Worm (Caenorhabditis elegans) whole organism, L4 larva: Measurements from ENCODE around the gene F55C5.17.

Source experiments
- F26F4.8 ChIP-seq: fragments of 200-800 bp; sonication (Bioruptor generic); conservative IDR thresholded peaks from 2 replicates; pipeline ENCODE4 v1.3.6; 2022; ENCODE audit warnings: missing genetic modification characterization, missing compliant biosample characterization
- F37D6.2 ChIP-seq: sonication (generic microtip); optimal IDR thresholded peaks from 2 replicates; lab custom pipeline; 2016; ENCODE audit warnings: mild to moderate bottlenecking, missing genetic modification characterization, missing compliant biosample characterization
- F44E2.7 ChIP-seq: fragments of 200-800 bp; sonication (Bioruptor generic); IDR thresholded peaks from 2 replicates; pipeline ENCODE4 v2.1.2; 2022; ENCODE audit warnings: missing genetic modification characterization, missing compliant biosample characterization
- R02D3.7 ChIP-seq: fragments of 150-350 bp; sonication (generic microtip); optimal IDR thresholded peaks from 3 replicates; lab custom pipeline; 2014; ENCODE audit warnings: missing biosample characterization, missing genetic modification characterization
- Y105C5A.15 ChIP-seq: fragments of 200-800 bp; sonication (Bioruptor generic); IDR thresholded peaks from 2 replicates; pipeline ENCODE4 v1.3.6; 2022; ENCODE audit warnings: missing genetic modification characterization, missing compliant biosample characterization
- Y48G9A.11 ChIP-seq: fragments of 200-800 bp; sonication (Bioruptor generic); IDR thresholded peaks from 2 replicates; pipeline ENCODE4 v1.3.6; 2022; ENCODE audit warnings: missing genetic modification reagents, missing genetic modification characterization, missing compliant biosample characterization
- ZK546.5 ChIP-seq, 2 experiments: sonication (generic microtip); optimal IDR thresholded peaks; 2 replicates each; lab custom pipeline; 2017; ENCODE audit warnings: missing biosample characterization in 2 of 2, missing genetic modification characterization in 2 of 2
- aha-1 ChIP-seq: fragments of 150-350 bp; peaks from one replicate; lab custom pipeline; 2014; ENCODE audit warnings: missing biosample characterization, missing genetic modification characterization
- ama-1 ChIP-seq: fragments of 150-350 bp; optimal IDR thresholded peaks from 2 replicates; lab custom pipeline; 2014; ENCODE audit warnings: inconsistent platforms, mixed read lengths
- arid-1 ChIP-seq: fragments of 200-800 bp; sonication (Bioruptor generic); conservative IDR thresholded peaks from 2 replicates; pipeline ENCODE4 v1.3.6; 2022; ENCODE audit warnings: missing genetic modification reagents, missing genetic modification characterization, missing compliant biosample characterization
- attf-4 ChIP-seq: sonication (generic microtip); optimal IDR thresholded peaks from 3 replicates; lab custom pipeline; 2017; ENCODE audit warnings: missing biosample characterization, missing genetic modification characterization
- ceh-62 ChIP-seq: sonication (generic microtip); optimal IDR thresholded peaks from 2 replicates; lab custom pipeline; 2017; ENCODE audit warnings: missing biosample characterization, missing genetic modification characterization
- ctbp-1 ChIP-seq: fragments of 200-800 bp; sonication (Bioruptor generic); IDR thresholded peaks from 2 replicates; pipeline ENCODE4 v1.3.6; 2022; ENCODE audit warnings: missing genetic modification reagents, missing genetic modification characterization, missing compliant biosample characterization
- daf-12 ChIP-seq: fragments of 150-350 bp; optimal IDR thresholded peaks from 2 replicates; lab custom pipeline; 2014; ENCODE audit warnings: missing biosample characterization, missing genetic modification reagents, missing genetic modification characterization
- daf-16 ChIP-seq, 3 experiments: sonication (generic microtip); optimal IDR thresholded peaks; 2 replicates each; lab custom pipeline; 2016 to 2017; ENCODE audit warnings: missing genetic modification characterization in 3 of 3, missing genetic modification reagents in 3 of 3, mild to moderate bottlenecking in 2 of 3, missing compliant biosample characterization in 2 of 3, missing biosample characterization in 1 of 3, moderate library complexity in 1 of 3
- daf-19 ChIP-seq: fragments of 200-800 bp; sonication (Bioruptor generic); conservative IDR thresholded peaks from 2 replicates; pipeline ENCODE4 v1.3.6; 2022; ENCODE audit warnings: missing genetic modification characterization, missing compliant biosample characterization
- daf-8 ChIP-seq: fragments of 200-800 bp; sonication (Bioruptor generic); IDR thresholded peaks from 2 replicates; pipeline ENCODE4 v1.3.6; 2022; ENCODE audit warnings: missing genetic modification characterization, missing compliant biosample characterization
- dpl-1 ChIP-seq: fragments of 150-350 bp; optimal IDR thresholded peaks from 2 replicates; lab custom pipeline; 2014; ENCODE audit warnings: missing biosample characterization, missing genetic modification reagents, missing genetic modification characterization
- duxl-1 ChIP-seq: sonication (generic microtip); optimal IDR thresholded peaks from 2 replicates; lab custom pipeline; 2016; ENCODE audit warnings: mild to moderate bottlenecking, missing genetic modification characterization, moderate library complexity, missing compliant biosample characterization; ENCODE audit not compliant: poor library complexity
- fos-1 ChIP-seq: fragments of 150-350 bp; optimal IDR thresholded peaks from 2 replicates; lab custom pipeline; 2014; ENCODE audit warnings: missing biosample characterization, missing genetic modification characterization
- gei-8 ChIP-seq: fragments of 200-800 bp; sonication (Bioruptor generic); optimal IDR thresholded peaks from 2 replicates; lab custom pipeline; 2018; ENCODE audit warnings: mild to moderate bottlenecking, missing genetic modification characterization, missing compliant biosample characterization
- hmg-1.1 ChIP-seq: fragments of 200-800 bp; sonication (Bioruptor generic); IDR thresholded peaks from 2 replicates; pipeline ENCODE4 v1.3.6; 2022; ENCODE audit warnings: missing genetic modification reagents, missing genetic modification characterization, missing compliant biosample characterization
- jun-1 ChIP-seq: fragments of 150-350 bp; optimal IDR thresholded peaks from 2 replicates; lab custom pipeline; 2014; ENCODE audit warnings: missing biosample characterization, missing genetic modification reagents, missing genetic modification characterization
- lin-1 ChIP-seq: fragments of 200-800 bp; sonication (Bioruptor generic); IDR thresholded peaks from 2 replicates; pipeline ENCODE4 v1.3.6; 2022; ENCODE audit warnings: missing genetic modification reagents, missing genetic modification characterization, missing compliant biosample characterization
- lin-13 ChIP-seq: fragments of 150-350 bp; optimal IDR thresholded peaks from 2 replicates; lab custom pipeline; 2014; ENCODE audit warnings: missing biosample characterization, missing genetic modification reagents, missing genetic modification characterization
- lin-38 ChIP-seq: fragments of 200-800 bp; sonication (Bioruptor generic); IDR thresholded peaks from 2 replicates; pipeline ENCODE4 v1.3.6; 2022; ENCODE audit warnings: missing genetic modification reagents, missing genetic modification characterization, missing compliant biosample characterization
- lir-3 ChIP-seq: sonication (generic microtip); optimal IDR thresholded peaks from 2 replicates; lab custom pipeline; 2016; ENCODE audit warnings: mild to moderate bottlenecking, missing genetic modification characterization, missing compliant biosample characterization
- lsy-2 ChIP-seq, 2 experiments: fragments of 150-350 bp in 1 of 2; sonication (generic microtip) in 1 of 2; optimal IDR thresholded peaks; 2 replicates each; lab custom pipeline; 2014 to 2017; ENCODE audit warnings: missing biosample characterization in 2 of 2, missing genetic modification characterization in 2 of 2
- madf-5 ChIP-seq, 2 experiments: fragments of 200-800 bp; sonication (Bioruptor generic); IDR thresholded peaks; 2 replicates each; pipeline ENCODE4 v1.3.6; 2022; ENCODE audit warnings: missing compliant biosample characterization in 2 of 2, missing genetic modification characterization in 2 of 2
- madf-9 ChIP-seq: fragments of 200-800 bp; sonication (Bioruptor generic); conservative IDR thresholded peaks from 2 replicates; pipeline ENCODE4 v1.3.6; 2022; ENCODE audit warnings: missing genetic modification reagents, missing genetic modification characterization, missing compliant biosample characterization
- mdl-1 ChIP-seq, 2 experiments: fragments of 150-350 bp in 1 of 2; sonication (generic microtip) in 1 of 2; optimal IDR thresholded peaks; 2 replicates each; lab custom pipeline; 2014 to 2017; ENCODE audit warnings: missing biosample characterization in 2 of 2, missing genetic modification characterization in 2 of 2
- mxl-2 ChIP-seq: fragments of 200-800 bp; sonication (Bioruptor generic); conservative IDR thresholded peaks from 2 replicates; pipeline ENCODE4 v1.3.6; 2022; ENCODE audit warnings: missing genetic modification reagents, missing genetic modification characterization, missing compliant biosample characterization
- nhr-237 ChIP-seq: sonication (generic microtip); optimal IDR thresholded peaks from 2 replicates; lab custom pipeline; 2017; ENCODE audit warnings: missing biosample characterization, missing genetic modification characterization
- nhr-25 ChIP-seq: sonication (generic microtip); optimal IDR thresholded peaks from 2 replicates; lab custom pipeline; 2017; ENCODE audit warnings: missing genetic modification characterization, mild to moderate bottlenecking, missing compliant biosample characterization, antibody characterized with exemption, moderate library complexity, borderline replicate concordance; ENCODE audit not compliant: insufficient read depth
- nhr-48 ChIP-seq: sonication (generic microtip); optimal IDR thresholded peaks from 2 replicates; lab custom pipeline; 2016; ENCODE audit warnings: mild to moderate bottlenecking, missing genetic modification characterization, missing compliant biosample characterization
- nhr-77 ChIP-seq: fragments of 150-350 bp; optimal IDR thresholded peaks from 2 replicates; lab custom pipeline; 2014; ENCODE audit warnings: missing biosample characterization, missing genetic modification characterization
- php-3 ChIP-seq: fragments of 200-800 bp; sonication (Bioruptor generic); IDR thresholded peaks from 2 replicates; pipeline ENCODE4 v1.3.6; 2022; ENCODE audit warnings: missing genetic modification reagents, missing genetic modification characterization, missing compliant biosample characterization
- rbr-2 ChIP-seq: sonication (generic microtip); optimal IDR thresholded peaks from 2 replicates; lab custom pipeline; 2016; ENCODE audit warnings: missing genotype, missing genetic modification characterization, missing compliant biosample characterization
- saeg-2 ChIP-seq: fragments of 200-800 bp; sonication (Bioruptor generic); IDR thresholded peaks from 2 replicates; pipeline ENCODE4 v1.3.6; 2022; ENCODE audit warnings: missing genetic modification reagents, missing genetic modification characterization, missing compliant biosample characterization
- sdz-12 ChIP-seq: fragments of 200-800 bp; sonication (Bioruptor generic); optimal IDR thresholded peaks from 2 replicates; lab custom pipeline; 2018; ENCODE audit warnings: mild to moderate bottlenecking, missing genetic modification characterization, missing compliant biosample characterization
- set-16 ChIP-seq: fragments of 200-800 bp; sonication (Bioruptor generic); IDR thresholded peaks from 2 replicates; pipeline ENCODE4 v1.3.6; 2022; ENCODE audit warnings: missing genetic modification reagents, missing genetic modification characterization, missing compliant biosample characterization
- skn-1 ChIP-seq: fragments of 150-350 bp; optimal IDR thresholded peaks from 2 replicates; lab custom pipeline; 2014; ENCODE audit warnings: missing biosample characterization, missing genetic modification characterization
- spr-1 ChIP-seq: sonication (generic microtip); optimal IDR thresholded peaks from 2 replicates; lab custom pipeline; 2016; ENCODE audit warnings: mild to moderate bottlenecking, missing genetic modification characterization, missing compliant biosample characterization
- spr-3 ChIP-seq: fragments of 200-800 bp; sonication (Bioruptor generic); optimal IDR thresholded peaks from 2 replicates; lab custom pipeline; 2018; ENCODE audit warnings: mild to moderate bottlenecking, missing genetic modification characterization, missing compliant biosample characterization
- tag-97 ChIP-seq: fragments of 200-800 bp; sonication (Bioruptor generic); IDR thresholded peaks from 2 replicates; pipeline ENCODE4 v1.3.6; 2022; ENCODE audit warnings: missing genetic modification characterization, missing compliant biosample characterization
- unc-130 ChIP-seq: sonication (generic microtip); optimal IDR thresholded peaks from 2 replicates; lab custom pipeline; 2016; ENCODE audit warnings: missing genetic modification reagents, missing genetic modification characterization, missing compliant biosample characterization
- unc-62 ChIP-seq, 3 experiments: fragments of 150-350 bp in 1 of 3; sonication (generic microtip); optimal IDR thresholded peaks in 2 of 3; peaks in 1 of 3; 1 replicate in 1 of 3; 2 replicates in 2 of 3; lab custom pipeline; 2014 to 2017; ENCODE audit warnings: missing biosample characterization in 3 of 3, missing genetic modification characterization in 3 of 3, missing genetic modification reagents in 3 of 3, missing genotype in 1 of 3
- vab-7 ChIP-seq: fragments of 200-800 bp; sonication (Bioruptor generic); IDR thresholded peaks from 2 replicates; pipeline ENCODE4 v1.3.6; 2022; ENCODE audit warnings: missing genetic modification reagents, missing genetic modification characterization, missing compliant biosample characterization
- zag-1 ChIP-seq: fragments of 150-350 bp; optimal IDR thresholded peaks from 2 replicates; lab custom pipeline; 2014; ENCODE audit warnings: missing biosample characterization, missing genetic modification characterization
- ztf-7 ChIP-seq: fragments of 150-350 bp; optimal IDR thresholded peaks from 2 replicates; lab custom pipeline; 2014; ENCODE audit warnings: missing biosample characterization, missing genetic modification characterization

Gene F55C5.17

ce11 chrV:12291587-12291986 is 10.8 kb upstream of the F55C5.17 start, which contains the start of the genes srpa-68 and srh-16 (continued):
- peak; percentile 77 for TF ChIP-seq nhr-48 (tag; lab: Kevin White, UChicago)
- TF ChIP-seq daf-12 (tag; lab: Kevin White, UChicago): no peak
- no peak for TF ChIP-seq F26F4.8 (GFP tag; lab: Robert Waterston, UW)
- TF ChIP-seq nhr-25 (tag; lab: Kevin White, UChicago): no peak
- TF ChIP-seq rbr-2 (tag; lab: Kevin White, UChicago): peak; percentile 89
- peak; percentile 86 for TF ChIP-seq Y48G9A.11
- no peak for TF ChIP-seq ceh-62 (tag; lab: Kevin White, UChicago)
- no peak for TF ChIP-seq ZK546.5 (tag; optimal IDR thresholded peaks at IDR 0.05; lab: Kevin White, UChicago)
- no peak for TF ChIP-seq F44E2.7 (GFP tag; lab: Robert Waterston, UW)
- no peak for TF ChIP-seq mxl-2 (GFP tag; lab: Robert Waterston, UW)
- no peak for TF ChIP-seq set-16
- no peak for TF ChIP-seq Y105C5A.15 (GFP tag; lab: Robert Waterston, UW)
- peak; percentile 99 for TF ChIP-seq dpl-1
- TF ChIP-seq daf-19 (GFP tag; lab: Robert Waterston, UW): 0 out of 2 replicates have a peak, but pooled peaks have one; percentile 17
- no peak for TF ChIP-seq ama-1 (lab: Kevin White, UChicago)
- TF ChIP-seq madf-9: no peak
- TF ChIP-seq nhr-77 (tag; lab: Kevin White, UChicago): peak; percentile 37
- no peak for TF ChIP-seq daf-8 (GFP tag; lab: Robert Waterston, UW)
- no peak for TF ChIP-seq sdz-12
- TF ChIP-seq duxl-1 (tag; lab: Kevin White, UChicago): peak; percentile 87
- no peak for TF ChIP-seq madf-5 (GFP tag; IDR thresholded peaks at IDR 0.05; lab: Robert Waterston, UW)
- TF ChIP-seq nhr-237 (tag; lab: Kevin White, UChicago): no peak
- TF ChIP-seq ztf-7: peak; percentile 74
- no peak for TF ChIP-seq attf-4 (tag; lab: Kevin White, UChicago)
- no peak for TF ChIP-seq php-3 (GFP tag; lab: Robert Waterston, UW)
- TF ChIP-seq lsy-2 (tag; optimal IDR thresholded peaks at IDR 0.05; lab: Kevin White, UChicago): peak; percentile 22 to 94
- TF ChIP-seq spr-3 (GFP tag; lab: Kevin White, UChicago): peak; percentile 17
- TF ChIP-seq R02D3.7: no peak
- TF ChIP-seq jun-1 (tag; lab: Kevin White, UChicago): peak; percentile 57
- TF ChIP-seq mdl-1 (tag; optimal IDR thresholded peaks at IDR 0.05; lab: Kevin White, UChicago): peak in 1 of 2 experiments; percentile 8
- peak; percentile 33 to 50 for TF ChIP-seq daf-16 (GFP tag; optimal IDR thresholded peaks at IDR 0.05; lab: Kevin White, UChicago)
- TF ChIP-seq daf-16 (tag; optimal IDR thresholded peaks at IDR 0.05; lab: Kevin White, UChicago): peak; percentile 60
- no peak for TF ChIP-seq gei-8 (GFP tag; lab: Kevin White, UChicago)
- TF ChIP-seq zag-1: no peak
- no peak for TF ChIP-seq fos-1 (tag; lab: Kevin White, UChicago)
- no peak for TF ChIP-seq unc-62 (GFP tag; optimal IDR thresholded peaks at IDR 0.05 in 1 of 2; lab: Kevin White, UChicago)
- no peak for TF ChIP-seq unc-62 (tag; optimal IDR thresholded peaks at IDR 0.05; lab: Kevin White, UChicago)
- peak; percentile 41; the same call in 1 of the 2 replicates for TF ChIP-seq lin-1
- TF ChIP-seq vab-7 (GFP tag; lab: Robert Waterston, UW): no peak
- TF ChIP-seq lin-38 (GFP tag; lab: Robert Waterston, UW): peak; percentile 88
- no peak for TF ChIP-seq skn-1
- peak; percentile 88 for TF ChIP-seq arid-1 (GFP tag; lab: Robert Waterston, UW)
- TF ChIP-seq tag-97: no peak
- no peak for TF ChIP-seq saeg-2 (GFP tag; lab: Robert Waterston, UW)
- TF ChIP-seq ctbp-1 (GFP tag; lab: Robert Waterston, UW): peak; percentile 67
- peak; percentile 74 for TF ChIP-seq lin-13 (GFP tag; lab: Kevin White, UChicago)
- TF ChIP-seq aha-1 (tag; lab: Kevin White, UChicago): peak; percentile 97
- peak; percentile 81 for TF ChIP-seq spr-1 (tag; lab: Kevin White, UChicago)
- TF ChIP-seq lir-3 (tag; lab: Kevin White, UChicago): peak; percentile 36
- peak; percentile 86 for TF ChIP-seq hmg-1.1 (GFP tag; lab: Robert Waterston, UW)
- TF ChIP-seq unc-130 (GFP tag; lab: Kevin White, UChicago): peak; percentile 59
- TF ChIP-seq F37D6.2 (tag; lab: Kevin White, UChicago): peak; percentile 71
